Fruit fly (Drosophila melanogaster) whole organism, embryonic: Measurements from ENCODE around the gene Obp73a.

Experiments used
- Atf6 ChIP-seq: fragments of 200-800 bp; sonication (Bioruptor generic); IDR thresholded peaks from 2 replicates; pipeline ENCODE4 v1.3.6; 2022; ENCODE audit warnings: missing biosample characterization, missing genetic modification characterization
- CG10147 ChIP-seq: fragments of 200-800 bp; sonication (Bioruptor generic); optimal IDR thresholded peaks from 2 replicates; lab custom pipeline; 2019; ENCODE audit warnings: missing biosample characterization, mild to moderate bottlenecking, missing genetic modification characterization, moderate library complexity
- CG10267 ChIP-seq: fragments of 200-800 bp; sonication (Bioruptor generic); optimal IDR thresholded peaks from 2 replicates; lab custom pipeline; 2018; ENCODE audit warnings: missing biosample characterization, mild to moderate bottlenecking, missing genetic modification characterization, moderate library complexity
- CG11247 ChIP-seq: fragments of 200-800 bp; sonication (Bioruptor generic); IDR thresholded peaks from 2 replicates; pipeline ENCODE4 v1.3.6; 2022; ENCODE audit warnings: missing biosample characterization, missing genetic modification characterization
- CG11504 ChIP-seq: fragments of 200-800 bp; sonication (Bioruptor generic); optimal IDR thresholded peaks from 3 replicates; lab custom pipeline; 2019; ENCODE audit warnings: missing biosample characterization, mild to moderate bottlenecking, missing genetic modification characterization, moderate library complexity
- CG12219 ChIP-seq: fragments of 200-800 bp; sonication (Bioruptor generic); optimal IDR thresholded peaks from 3 replicates; lab custom pipeline; 2018; ENCODE audit warnings: missing biosample characterization, mild to moderate bottlenecking, missing genetic modification characterization
- CG12942 ChIP-seq: fragments of 200-800 bp; sonication (Bioruptor generic); optimal IDR thresholded peaks from 3 replicates; lab custom pipeline; 2016; ENCODE audit warnings: missing biosample characterization, missing genetic modification characterization
- CG13287 ChIP-seq: fragments of 200-800 bp; sonication (Bioruptor generic); IDR thresholded peaks from 2 replicates; pipeline ENCODE4 v1.3.6; 2022; ENCODE audit warnings: missing biosample characterization, missing genetic modification characterization; ENCODE audit not compliant: partially characterized antibody
- CG13624 ChIP-seq: fragments of 200-800 bp; sonication (Bioruptor generic); optimal IDR thresholded peaks from 2 replicates; lab custom pipeline; 2016; ENCODE audit warnings: missing biosample characterization, missing genetic modification characterization
- CG14710 ChIP-seq: fragments of 200-800 bp; sonication (Bioruptor generic); optimal IDR thresholded peaks from 3 replicates; lab custom pipeline; 2019; ENCODE audit warnings: missing biosample characterization, mild to moderate bottlenecking, missing genetic modification characterization, moderate library complexity
- CG16815 ChIP-seq: fragments of 200-800 bp; sonication (Bioruptor generic); optimal IDR thresholded peaks from 3 replicates; lab custom pipeline; 2017; ENCODE audit warnings: missing biosample characterization, mild to moderate bottlenecking, missing genetic modification characterization
- CG18262 ChIP-seq: fragments of 200-800 bp; optimal IDR thresholded peaks from 3 replicates; lab custom pipeline; 2019; ENCODE audit warnings: missing biosample characterization, mild to moderate bottlenecking, missing genetic modification characterization, moderate library complexity
- CG2129 ChIP-seq: fragments of 200-800 bp; sonication (Bioruptor generic); IDR thresholded peaks from 2 replicates; pipeline ENCODE4 v1.3.6; 2022; ENCODE audit warnings: missing biosample characterization, missing genetic modification characterization; ENCODE audit not compliant: partially characterized antibody
- CG2199 ChIP-seq: fragments of 200-800 bp; sonication (Bioruptor generic); IDR thresholded peaks from 3 replicates; pipeline ENCODE4 v1.3.6; 2022; ENCODE audit warnings: missing biosample characterization, missing genetic modification characterization
- CG31388 ChIP-seq: fragments of 200-800 bp; sonication (Bioruptor generic); optimal IDR thresholded peaks from 2 replicates; lab custom pipeline; 2016; ENCODE audit warnings: missing biosample characterization, missing genetic modification characterization
- CG32532 ChIP-seq: fragments of 200-800 bp; sonication (Bioruptor generic); IDR thresholded peaks from 2 replicates; pipeline ENCODE4 v1.3.6; 2022; ENCODE audit warnings: missing biosample characterization, missing genetic modification characterization
- CG4328 ChIP-seq: fragments of 200-800 bp; sonication (Bioruptor generic); optimal IDR thresholded peaks from 3 replicates; lab custom pipeline; 2017; ENCODE audit warnings: missing biosample characterization, missing genetic modification reagents, missing genetic modification characterization
- CG4854 ChIP-seq: fragments of 200-800 bp; sonication (Bioruptor generic); optimal IDR thresholded peaks from 2 replicates; lab custom pipeline; 2016; ENCODE audit warnings: missing biosample characterization, missing genetic modification characterization, inconsistent platforms
- CG6813 ChIP-seq: fragments of 200-800 bp; sonication (Bioruptor generic); optimal IDR thresholded peaks from 2 replicates; lab custom pipeline; 2017; ENCODE audit warnings: missing biosample characterization, missing genetic modification characterization, mild to moderate bottlenecking, moderate library complexity, missing genetic modification reagents
- CG8388 ChIP-seq: fragments of 200-800 bp; sonication (Bioruptor generic); optimal IDR thresholded peaks from 2 replicates; lab custom pipeline; 2019; ENCODE audit warnings: missing biosample characterization, mild to moderate bottlenecking, missing genetic modification characterization, moderate library complexity
- CrebB ChIP-seq: fragments of 200-800 bp; sonication (Bioruptor generic); optimal IDR thresholded peaks from 3 replicates; lab custom pipeline; 2018; ENCODE audit warnings: missing biosample characterization, mild to moderate bottlenecking, missing genetic modification characterization
- Dek ChIP-seq: fragments of 200-800 bp; sonication (Bioruptor generic); optimal IDR thresholded peaks from 3 replicates; lab custom pipeline; 2019; ENCODE audit warnings: missing biosample characterization, mild to moderate bottlenecking, missing genetic modification characterization, moderate library complexity
- ERR ChIP-seq: fragments of 200-800 bp; sonication (Bioruptor generic); optimal IDR thresholded peaks from 2 replicates; lab custom pipeline; 2016; ENCODE audit warnings: missing biosample characterization, missing genetic modification characterization
- GATAe ChIP-seq: fragments of 200-800 bp; sonication (Bioruptor generic); conservative IDR thresholded peaks from 2 replicates; pipeline ENCODE4 v1.3.6; 2022; ENCODE audit warnings: missing biosample characterization, missing genetic modification characterization
- HLHmδ ChIP-seq: fragments of 200-800 bp; sonication (Bioruptor generic); optimal IDR thresholded peaks from 2 replicates; lab custom pipeline; 2018; ENCODE audit warnings: missing biosample characterization, mild to moderate bottlenecking, missing genetic modification characterization, moderate library complexity
- Hr78 ChIP-seq, 2 experiments: fragments of 200-800 bp in 1 of 2; fragments of >200 bp in 1 of 2; sonication (Bioruptor generic) in 1 of 2; optimal IDR thresholded peaks; 2 replicates each; lab custom pipeline; 2017 to 2019; ENCODE audit warnings: missing biosample characterization in 2 of 2, missing genetic modification characterization in 2 of 2, mild to moderate bottlenecking in 1 of 2, moderate library complexity in 1 of 2
- Kr ChIP-seq: fragments of 200-800 bp; sonication (Bioruptor generic); optimal IDR thresholded peaks from 2 replicates; lab custom pipeline; 2017; ENCODE audit warnings: missing biosample characterization, mild to moderate bottlenecking, missing genetic modification characterization
- MBD-R2 ChIP-seq: fragments of 200-800 bp; sonication (Bioruptor generic); IDR thresholded peaks from 2 replicates; pipeline ENCODE4 v1.3.6; 2022; ENCODE audit warnings: missing biosample characterization, missing genetic modification characterization
- Poxn ChIP-seq: fragments of 200-800 bp; sonication (Bioruptor generic); IDR thresholded peaks from 2 replicates; pipeline ENCODE4 v1.3.6; 2022; ENCODE audit warnings: missing biosample characterization, missing genetic modification characterization
- Rfx ChIP-seq: fragments of 200-800 bp; sonication (Bioruptor generic); IDR thresholded peaks from 2 replicates; pipeline ENCODE4 v1.3.6; 2022; ENCODE audit warnings: missing biosample characterization, missing genetic modification characterization
- bsh ChIP-seq, 2 experiments: fragments of 200-800 bp; sonication (Bioruptor generic); optimal IDR thresholded peaks; 2 replicates each; lab custom pipeline; 2017 to 2018; ENCODE audit warnings: mild to moderate bottlenecking in 2 of 2, missing biosample characterization in 2 of 2, missing genetic modification characterization in 2 of 2, moderate library complexity in 1 of 2
- cato ChIP-seq: fragments of 200-800 bp; sonication (Bioruptor generic); optimal IDR thresholded peaks from 2 replicates; lab custom pipeline; 2016; ENCODE audit warnings: missing biosample characterization, missing genetic modification characterization, borderline replicate concordance
- caup ChIP-seq: fragments of 200-800 bp; sonication (Bioruptor generic); optimal IDR thresholded peaks from 3 replicates; lab custom pipeline; 2017; ENCODE audit warnings: missing biosample characterization, mild to moderate bottlenecking, missing genetic modification characterization, moderate library complexity; ENCODE audit not compliant: severe bottlenecking
- dm ChIP-seq: fragments of 200-800 bp; sonication (Bioruptor generic); optimal IDR thresholded peaks from 3 replicates; lab custom pipeline; 2016; ENCODE audit warnings: missing biosample characterization, missing genetic modification characterization
- eyg ChIP-seq: fragments of 200-800 bp; sonication (Bioruptor generic); optimal IDR thresholded peaks from 3 replicates; lab custom pipeline; 2016; ENCODE audit warnings: missing biosample characterization, missing genetic modification characterization
- fd102C ChIP-seq: fragments of 200-800 bp; sonication (Bioruptor generic); optimal IDR thresholded peaks from 2 replicates; lab custom pipeline; 2018; ENCODE audit warnings: missing biosample characterization, mild to moderate bottlenecking, missing genetic modification characterization, moderate library complexity
- gcm ChIP-seq: fragments of 200-800 bp; sonication (Bioruptor generic); optimal IDR thresholded peaks from 2 replicates; lab custom pipeline; 2019; ENCODE audit warnings: missing biosample characterization, mild to moderate bottlenecking, missing genetic modification characterization, moderate library complexity
- kay ChIP-seq: fragments of 200-800 bp; sonication (Bioruptor generic); optimal IDR thresholded peaks from 2 replicates; lab custom pipeline; 2016; ENCODE audit warnings: missing biosample characterization, missing genetic modification characterization
- nerfin-1 ChIP-seq: fragments of 200-800 bp; sonication (Bioruptor generic); optimal IDR thresholded peaks from 3 replicates; lab custom pipeline; 2019; ENCODE audit warnings: missing biosample characterization, mild to moderate bottlenecking, missing genetic modification characterization, moderate library complexity
- nerfin-2 ChIP-seq: fragments of 200-800 bp; sonication (Bioruptor generic); IDR thresholded peaks from 2 replicates; pipeline ENCODE4 v1.3.6; 2022; ENCODE audit warnings: missing biosample characterization, missing genetic modification characterization; ENCODE audit not compliant: partially characterized antibody
- pho ChIP-seq: fragments of 200-800 bp; sonication (Bioruptor generic); optimal IDR thresholded peaks from 2 replicates; lab custom pipeline; 2016; ENCODE audit warnings: missing biosample characterization, missing genetic modification characterization
- tin ChIP-seq: fragments of 200-800 bp; sonication (Bioruptor generic); optimal IDR thresholded peaks from 3 replicates; lab custom pipeline; 2016; ENCODE audit warnings: missing biosample characterization, missing genetic modification characterization
- tna ChIP-seq: fragments of 200-800 bp; sonication (Bioruptor generic); IDR thresholded peaks from 2 replicates; pipeline ENCODE4 v1.3.6; 2022; ENCODE audit warnings: missing biosample characterization, missing genetic modification characterization; ENCODE audit not compliant: partially characterized antibody
- toy ChIP-seq: fragments of 200-800 bp; sonication (Bioruptor generic); IDR thresholded peaks from 2 replicates; pipeline ENCODE4 v1.3.6; 2022; ENCODE audit warnings: missing biosample characterization, missing genetic modification characterization
- trem ChIP-seq: fragments of 200-800 bp; optimal IDR thresholded peaks from 3 replicates; lab custom pipeline; 2019; ENCODE audit warnings: missing biosample characterization, mild to moderate bottlenecking, missing genetic modification characterization, moderate library complexity
- tup ChIP-seq: fragments of 200-800 bp; sonication (Bioruptor generic); optimal IDR thresholded peaks from 2 replicates; lab custom pipeline; 2016; ENCODE audit warnings: missing biosample characterization, mild to moderate bottlenecking, missing genetic modification characterization, moderate library complexity
- vvl ChIP-seq: fragments of 200-800 bp; sonication (Bioruptor generic); IDR thresholded peaks from 2 replicates; pipeline ENCODE4 v1.3.6; 2022; ENCODE audit warnings: missing biosample characterization, missing genetic modification characterization

Gene Obp73a

DNA sequence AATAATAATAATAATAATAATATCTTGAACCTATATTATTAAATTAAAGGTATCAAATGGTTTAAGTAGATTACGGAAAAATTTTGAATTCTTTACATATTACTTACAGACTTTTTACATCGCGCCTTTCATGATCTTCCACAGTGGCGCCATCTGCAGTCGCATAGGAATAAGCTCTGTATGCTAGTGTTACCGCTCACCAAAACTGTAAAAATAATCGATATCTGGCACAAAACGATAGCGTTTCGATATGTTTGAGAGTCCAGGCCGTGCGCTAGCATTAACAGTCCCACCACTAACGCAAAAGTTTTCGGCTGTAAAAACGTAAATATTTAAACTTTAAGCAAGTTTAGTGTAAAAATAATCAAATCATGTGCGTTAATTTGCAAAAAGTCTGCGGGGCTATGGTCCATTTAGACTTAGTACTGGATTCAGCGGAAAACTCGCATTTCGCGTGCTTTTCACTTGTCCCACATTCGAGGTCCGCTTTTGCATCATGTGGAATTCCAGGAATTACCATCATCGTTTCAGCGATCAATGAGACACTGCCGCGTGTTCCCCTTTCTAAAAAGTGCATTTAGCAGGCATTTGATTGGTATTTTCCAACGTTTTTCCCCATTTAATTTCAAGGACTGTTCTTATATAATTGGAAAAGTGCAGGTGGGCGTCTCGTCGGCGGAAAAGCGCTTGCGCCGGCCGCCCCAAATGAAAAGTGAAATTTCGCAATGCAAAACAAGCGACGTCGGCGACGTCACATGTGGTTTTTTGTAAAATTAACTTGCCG lies 11.2 kb downstream of the Obp73a start (continued):
- TF ChIP-seq CG14710 (tag; lab: Kevin White, UChicago) = peak; percentile 56
- TF ChIP-seq CrebB (tag; lab: Kevin White, UChicago) = peak; percentile 63
- TF ChIP-seq CG10147 = peak; percentile 46
- TF ChIP-seq dm (GFP tag; lab: Kevin White, UChicago) = peak; percentile 26
- TF ChIP-seq nerfin-1 (tag; lab: Kevin White, UChicago) = peak; percentile 9
- TF ChIP-seq tin (GFP tag; lab: Kevin White, UChicago) = peak; percentile 22
- TF ChIP-seq CG2199 (GFP tag; lab: Robert Waterston, UW) = 0 out of 3 replicates have a peak, but pooled peaks have one; percentile 52
- no peak for TF ChIP-seq cato (GFP tag; lab: Kevin White, UChicago)
- TF ChIP-seq CG18262 = no peak
- no peak for TF ChIP-seq gcm (GFP tag; lab: Kevin White, UChicago)
- TF ChIP-seq CG16815 (GFP tag; lab: Kevin White, UChicago) = no peak
- no peak for TF ChIP-seq CG12219 (GFP tag; lab: Kevin White, UChicago)
- peak; percentile 58 for TF ChIP-seq tna (GFP tag; lab: Robert Waterston, UW)
- no peak for TF ChIP-seq CG4854
- TF ChIP-seq CG4328 = no peak
- TF ChIP-seq fd102C (GFP tag; lab: Kevin White, UChicago) = no peak
- TF ChIP-seq MBD-R2 (GFP tag; lab: Robert Waterston, UW) = peak; percentile 44; the same call in 1 of the 2 replicates
- TF ChIP-seq Hr78 (GFP tag; optimal IDR thresholded peaks at IDR 0.05; lab: Kevin White, UChicago) = no peak
- TF ChIP-seq vvl = peak; percentile 53
- no peak for TF ChIP-seq CG8388 (GFP tag; lab: Kevin White, UChicago)
- no peak for TF ChIP-seq kay
- TF ChIP-seq Kr = no peak
- TF ChIP-seq Atf6 (GFP tag; lab: Robert Waterston, UW) = no peak
- TF ChIP-seq Dek = peak; percentile 40
- peak; percentile 43; the same call in 1 of the 2 replicates for TF ChIP-seq nerfin-2 (GFP tag; lab: Robert Waterston, UW)
- TF ChIP-seq CG12942 (GFP tag; lab: Kevin White, UChicago) = peak; percentile 5
- peak; percentile 11 for TF ChIP-seq caup (GFP tag; lab: Kevin White, UChicago)
- TF ChIP-seq CG32532 (GFP tag; lab: Robert Waterston, UW) = peak; percentile 42; the same call in 1 of the 2 replicates
- peak; percentile 41 for TF ChIP-seq CG11504 (tag; lab: Kevin White, UChicago)
- TF ChIP-seq CG10267 (tag; lab: Kevin White, UChicago) = peak; percentile 46
- TF ChIP-seq CG2129 (GFP tag; lab: Robert Waterston, UW) = peak; percentile 62
- TF ChIP-seq Rfx (GFP tag; lab: Robert Waterston, UW) = peak; percentile 46; the same call in 1 of the 2 replicates
- no peak for TF ChIP-seq CG31388 (GFP tag; lab: Kevin White, UChicago)
- no peak for TF ChIP-seq HLHmδ
- peak; percentile 57 for TF ChIP-seq trem (tag; lab: Kevin White, UChicago)
- TF ChIP-seq eyg (GFP tag; lab: Kevin White, UChicago) = no peak
- peak; percentile 24 for TF ChIP-seq CG13624
- no peak for TF ChIP-seq toy (GFP tag; lab: Robert Waterston, UW)
- TF ChIP-seq bsh (GFP tag; optimal IDR thresholded peaks at IDR 0.05; lab: Kevin White, UChicago) = peak in 1 of 2 experiments; percentile 6
- TF ChIP-seq Poxn (GFP tag; lab: Robert Waterston, UW) = no peak
- TF ChIP-seq pho (GFP tag; lab: Kevin White, UChicago) = peak; percentile 36
- TF ChIP-seq tup = no peak
- TF ChIP-seq GATAe = no peak
- no peak for TF ChIP-seq CG11247
- peak; percentile 96 for TF ChIP-seq CG13287
- TF ChIP-seq ERR (GFP tag; lab: Kevin White, UChicago) = peak; percentile 48
- no peak for TF ChIP-seq CG6813 (GFP tag; lab: Kevin White, UChicago)
